Worm (Caenorhabditis elegans) whole organism, young adult: ENCODE results near the gene dnj-22.
A peak's percentile ranks its signal among the peaks of the same experiment; 100 is the strongest.
"Not testable (repeated sequence)": the region's sequence is repeated elsewhere in the genome, so short reads cannot be mapped to it uniquely, and the experiment has no call there.

ENCODE experiments used
- B0261.1 ChIP-seq: sonication (generic microtip); optimal IDR thresholded peaks from 2 replicates; lab custom pipeline; 2016; ENCODE audit warnings: mild to moderate bottlenecking, missing genetic modification characterization, moderate library complexity, missing compliant biosample characterization
- F49E8.2 ChIP-seq: sonication (generic microtip); optimal IDR thresholded peaks from 3 replicates; lab custom pipeline; 2017; ENCODE audit warnings: missing genetic modification characterization, mild to moderate bottlenecking, missing compliant biosample characterization, antibody characterized with exemption, moderate library complexity; ENCODE audit not compliant: insufficient read depth
- F57A8.1 ChIP-seq: fragments of 200-800 bp; sonication (Bioruptor generic); optimal IDR thresholded peaks from 2 replicates; lab custom pipeline; 2018; ENCODE audit warnings: mild to moderate bottlenecking, missing genetic modification characterization, moderate library complexity, missing compliant biosample characterization
- F57C9.4 ChIP-seq: sonication (generic microtip); optimal IDR thresholded peaks from 2 replicates; lab custom pipeline; 2017; ENCODE audit warnings: mild to moderate bottlenecking, missing genetic modification characterization, missing compliant biosample characterization
- T26A5.8 ChIP-seq: sonication (generic microtip); optimal IDR thresholded peaks from 2 replicates; lab custom pipeline; 2016; ENCODE audit warnings: missing genetic modification characterization, missing compliant biosample characterization
- Y56A3A.18 ChIP-seq: fragments of 200-800 bp; sonication (Bioruptor generic); IDR thresholded peaks from 2 replicates; pipeline ENCODE4 v1.3.6; 2022; ENCODE audit warnings: missing genetic modification reagents, missing genetic modification characterization, missing compliant biosample characterization
- Y95B8A.8 ChIP-seq: fragments of 200-800 bp; sonication (Bioruptor generic); IDR thresholded peaks from 2 replicates; pipeline ENCODE4 v1.3.6; 2022; ENCODE audit warnings: missing genetic modification reagents, missing genetic modification characterization, missing compliant biosample characterization
- athp-1 ChIP-seq: sonication (generic microtip); optimal IDR thresholded peaks from 2 replicates; lab custom pipeline; 2017; ENCODE audit warnings: mild to moderate bottlenecking, missing genetic modification characterization, missing compliant biosample characterization
- cebp-1 ChIP-seq, 2 experiments: fragments of 200-800 bp in 1 of 2; sonication (Bioruptor generic) in 1 of 2; sonication (generic microtip) in 1 of 2; IDR thresholded peaks in 1 of 2; optimal IDR thresholded peaks in 1 of 2; 2 replicates each; pipeline versions ENCODE4 v1.3.6 to Lab custom; 2017 to 2022; ENCODE audit warnings: missing compliant biosample characterization in 2 of 2, missing genetic modification characterization in 2 of 2, mild to moderate bottlenecking in 1 of 2, missing genetic modification reagents in 1 of 2, moderate library complexity in 1 of 2
- ceh-40 ChIP-seq: fragments of 200-800 bp; sonication (Bioruptor generic); IDR thresholded peaks from 2 replicates; pipeline ENCODE4 v1.3.6; 2022; ENCODE audit warnings: missing genetic modification characterization, missing compliant biosample characterization
- ceh-58 ChIP-seq: fragments of 200-800 bp; sonication (Bioruptor generic); IDR thresholded peaks from 2 replicates; pipeline ENCODE4 v1.3.6; 2022; ENCODE audit warnings: missing genetic modification characterization, missing compliant biosample characterization
- dox-1 ChIP-seq: fragments of 200-800 bp; sonication (Bioruptor generic); IDR thresholded peaks from 2 replicates; pipeline ENCODE4 v1.3.6; 2022; ENCODE audit warnings: missing genetic modification reagents, missing genetic modification characterization, missing compliant biosample characterization
- egl-44 ChIP-seq: fragments of 200-800 bp; sonication (Bioruptor generic); IDR thresholded peaks from 2 replicates; pipeline ENCODE4 v1.3.6; 2022; ENCODE audit warnings: missing genetic modification reagents, missing genetic modification characterization, missing compliant biosample characterization
- hmg-1.2 ChIP-seq: fragments of 200-800 bp; sonication (Bioruptor generic); IDR thresholded peaks from 2 replicates; pipeline ENCODE4 v1.3.6; 2022; ENCODE audit warnings: missing genetic modification reagents, missing genetic modification characterization, missing compliant biosample characterization
- hsf-1 ChIP-seq: fragments of 200-800 bp; sonication (Bioruptor generic); IDR thresholded peaks from 2 replicates; pipeline ENCODE4 v1.3.6; 2022; ENCODE audit warnings: missing genetic modification reagents, missing genetic modification characterization, missing compliant biosample characterization
- lin-26 ChIP-seq: fragments of 200-800 bp; sonication (Bioruptor generic); IDR thresholded peaks from 2 replicates; pipeline ENCODE4 v1.3.6; 2022; ENCODE audit warnings: missing genetic modification reagents, missing genetic modification characterization, missing compliant biosample characterization
- lin-54 ChIP-seq: fragments of 200-800 bp; sonication (Bioruptor generic); optimal IDR thresholded peaks from 2 replicates; lab custom pipeline; 2018; ENCODE audit warnings: mild to moderate bottlenecking, missing genetic modification characterization, missing compliant biosample characterization
- madf-10 ChIP-seq: sonication (generic microtip); optimal IDR thresholded peaks from 2 replicates; lab custom pipeline; 2016; ENCODE audit warnings: mild to moderate bottlenecking, missing genetic modification characterization, missing compliant biosample characterization
- madf-6 ChIP-seq: fragments of 200-800 bp; sonication (Bioruptor generic); IDR thresholded peaks from 2 replicates; pipeline ENCODE4 v1.3.6; 2022; ENCODE audit warnings: missing genetic modification reagents, missing genetic modification characterization, missing compliant biosample characterization
- madf-8 ChIP-seq: fragments of 200-800 bp; sonication (Bioruptor generic); conservative IDR thresholded peaks from 2 replicates; pipeline ENCODE4 v1.3.6; 2022; ENCODE audit warnings: missing genetic modification reagents, missing genetic modification characterization, missing compliant biosample characterization
- nfya-1 ChIP-seq: sonication (generic microtip); optimal IDR thresholded peaks from 2 replicates; lab custom pipeline; 2017; ENCODE audit warnings: antibody characterized with exemption, missing compliant biosample characterization, missing genetic modification characterization, borderline replicate concordance; ENCODE audit not compliant: insufficient read depth
- nfyb-1 ChIP-seq: fragments of 200-800 bp; sonication (Bioruptor generic); IDR thresholded peaks from 2 replicates; pipeline ENCODE4 v1.3.6; 2022; ENCODE audit warnings: missing genetic modification reagents, missing genetic modification characterization, missing compliant biosample characterization
- nhr-80 ChIP-seq: sonication (generic microtip); optimal IDR thresholded peaks from 2 replicates; lab custom pipeline; 2016; ENCODE audit warnings: missing genetic modification characterization, missing compliant biosample characterization
- pbrm-1 ChIP-seq: fragments of 200-800 bp; sonication (Bioruptor generic); IDR thresholded peaks from 2 replicates; pipeline ENCODE4 v1.3.6; 2022; ENCODE audit warnings: missing genetic modification reagents, missing genetic modification characterization, missing compliant biosample characterization
- rpc-1 ChIP-seq, 2 experiments: fragments of 150-350 bp in 1 of 2; sonication (generic microtip) in 1 of 2; optimal IDR thresholded peaks; 2 replicates each; lab custom pipeline; 2014 to 2018; ENCODE audit warnings: missing biosample characterization in 1 of 2, missing genetic modification characterization in 1 of 2, missing genetic modification reagents in 1 of 2, missing genotype in 1 of 2
- snpc-1.3 ChIP-seq: sonication (generic microtip); optimal IDR thresholded peaks from 2 replicates; lab custom pipeline; 2017; ENCODE audit warnings: missing genetic modification characterization, mild to moderate bottlenecking, missing compliant biosample characterization, antibody characterized with exemption, moderate library complexity, missing genotype, missing genetic modification reagents; ENCODE audit not compliant: insufficient read depth
- snpc-4 ChIP-seq, 5 experiments: fragments of 150-350 bp in 1 of 5; sonication (generic microtip) in 4 of 5; optimal IDR thresholded peaks; 2 replicates each; lab custom pipeline; 2014 to 2018; ENCODE audit warnings: missing genetic modification characterization in 5 of 5, missing biosample characterization in 3 of 5, antibody characterized with exemption in 2 of 5, mild to moderate bottlenecking in 2 of 5, missing compliant biosample characterization in 2 of 5, missing genotype in 2 of 5, moderate library complexity in 2 of 5, missing genetic modification reagents in 1 of 5
- somi-1 ChIP-seq: fragments of 200-800 bp; sonication (Bioruptor generic); optimal IDR thresholded peaks from 2 replicates; lab custom pipeline; 2018; ENCODE audit warnings: mild to moderate bottlenecking, missing genetic modification characterization, missing compliant biosample characterization
- tbp1 ChIP-seq: fragments of 200-800 bp; sonication (Bioruptor generic); optimal IDR thresholded peaks from 2 replicates; lab custom pipeline; 2018; ENCODE audit warnings: mild to moderate bottlenecking, missing genetic modification characterization, missing compliant biosample characterization
- unc-62 ChIP-seq: fragments of 150-350 bp; optimal IDR thresholded peaks from 2 replicates; lab custom pipeline; 2014; ENCODE audit warnings: missing biosample characterization, missing genetic modification reagents, missing genetic modification characterization
- xnd-1 ChIP-seq: sonication (generic microtip); optimal IDR thresholded peaks from 2 replicates; lab custom pipeline; 2016; ENCODE audit warnings: missing genotype, missing genetic modification reagents, missing genetic modification characterization, missing compliant biosample characterization
- zim-3 ChIP-seq: sonication (generic microtip); optimal IDR thresholded peaks from 2 replicates; lab custom pipeline; 2017; ENCODE audit warnings: mild to moderate bottlenecking, missing genetic modification characterization, moderate library complexity, missing compliant biosample characterization
- ztf-22 ChIP-seq: fragments of 200-800 bp; sonication (Bioruptor generic); optimal IDR thresholded peaks from 2 replicates; lab custom pipeline; 2018; ENCODE audit warnings: mild to moderate bottlenecking, missing genetic modification characterization, moderate library complexity, missing compliant biosample characterization

dnj-22 gene

DNA sequence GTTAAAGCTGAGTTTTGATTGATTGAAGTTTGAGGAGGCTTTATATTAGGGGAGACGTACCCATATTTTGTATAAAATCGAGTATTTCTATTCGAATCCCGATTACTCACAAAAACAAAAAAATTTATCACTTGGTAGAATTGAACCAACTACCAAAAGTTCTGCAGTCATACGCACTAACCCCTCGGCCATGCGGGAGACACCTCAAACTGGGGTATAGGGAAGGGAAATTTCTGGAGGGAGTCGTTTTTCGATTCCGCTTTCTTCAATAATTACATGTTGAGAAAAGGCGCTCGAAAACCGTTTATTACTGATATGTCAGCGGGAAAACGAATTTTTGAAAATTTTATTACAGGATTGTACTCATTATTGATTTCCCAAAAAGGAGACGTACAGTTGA, 30.6 kb downstream of the dnj-22 start:
- TF ChIP-seq hmg-1.2 = peak; percentile 48
- 0 out of 2 replicates have a peak, but pooled peaks have one; percentile 26 for TF ChIP-seq pbrm-1
- 0 out of 2 replicates have a peak, but pooled peaks have one; percentile 12 for TF ChIP-seq Y95B8A.8
- peak; percentile 62 for TF ChIP-seq madf-6 (GFP tag; lab: Robert Waterston, UW)
- TF ChIP-seq tbp1 = peak; percentile 83
- TF ChIP-seq dox-1 (GFP tag; lab: Robert Waterston, UW) = peak; percentile 60
- TF ChIP-seq nfyb-1 = peak; percentile 63; the same call in 1 of the 2 replicates
- TF ChIP-seq rpc-1 (optimal IDR thresholded peaks at IDR 0.05; lab: Kevin White, UChicago) = peak; percentile 20
- TF ChIP-seq rpc-1 (tag; optimal IDR thresholded peaks at IDR 0.05; lab: Kevin White, UChicago) = peak; percentile 51
- TF ChIP-seq B0261.1 (tag; lab: Kevin White, UChicago) = peak; percentile 52
- TF ChIP-seq egl-44 (GFP tag; lab: Robert Waterston, UW) = peak; percentile 35; the same call in 1 of the 2 replicates
- peak; percentile 71 for TF ChIP-seq lin-26 (GFP tag; lab: Robert Waterston, UW)
- TF ChIP-seq hsf-1 = peak; percentile 47; the same call in 1 of the 2 replicates
- not testable (repeated sequence) for TF ChIP-seq snpc-4 (GFP tag; optimal IDR thresholded peaks at IDR 0.05; lab: Kevin White, UChicago)
- peak in 1 of 4 experiments; percentile 21 for TF ChIP-seq snpc-4 (tag; optimal IDR thresholded peaks at IDR 0.05; lab: Kevin White, UChicago)
- TF ChIP-seq Y56A3A.18 (GFP tag; lab: Robert Waterston, UW) = 0 out of 2 replicates have a peak, but pooled peaks have one; percentile 19

ce11 chrV:8428585-8429414, 33.1 kb downstream of the dnj-22 start:
- TF ChIP-seq hmg-1.2 (peak; percentile 96), F57A8.1 (GFP tag; lab: Kevin White, UChicago) (no peak)

DNA sequence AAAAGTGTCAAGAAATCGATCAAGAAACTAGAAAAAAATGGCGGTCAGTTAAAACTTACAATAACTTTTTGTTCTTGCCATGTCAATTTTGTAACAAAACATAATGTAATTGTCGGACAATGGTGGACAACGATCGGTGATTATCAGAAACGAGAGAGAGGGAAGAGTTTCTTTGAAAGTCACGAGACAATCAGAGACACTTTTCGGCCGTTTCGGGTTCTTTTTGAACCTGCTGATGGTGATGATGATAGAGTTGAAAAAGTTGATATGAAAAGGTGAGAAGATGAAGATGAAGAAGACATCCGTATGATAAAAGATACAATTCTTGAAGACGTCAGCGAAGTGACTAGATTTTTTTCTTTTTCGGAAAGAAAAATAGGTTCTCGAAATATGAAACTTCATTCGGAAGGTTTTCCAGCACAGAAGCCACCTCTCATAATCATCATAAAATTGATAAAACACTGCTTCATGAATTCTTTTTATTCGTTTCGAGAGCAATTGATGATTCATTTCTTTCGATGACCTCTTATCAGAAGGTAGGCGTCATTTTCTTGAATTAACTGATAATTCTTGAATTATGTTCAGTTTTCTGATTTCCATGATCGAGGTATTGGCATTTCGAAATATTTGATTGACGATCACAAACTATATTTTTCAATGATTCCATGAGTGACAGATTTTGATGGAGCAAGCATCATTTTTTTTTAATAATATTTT, 35.0 kb downstream of the dnj-22 start:
- TF ChIP-seq cebp-1 (GFP tag; IDR thresholded peaks at IDR 0.05; lab: Robert Waterston, UW) (no peak), cebp-1 (tag; optimal IDR thresholded peaks at IDR 0.05; lab: Kevin White, UChicago) (peak; percentile 53), athp-1 (tag; lab: Kevin White, UChicago) (no peak), rpc-1 (optimal IDR thresholded peaks at IDR 0.05; lab: Kevin White, UChicago) (no peak), rpc-1 (tag; optimal IDR thresholded peaks at IDR 0.05; lab: Kevin White, UChicago) (no peak), nhr-80 (tag; lab: Kevin White, UChicago) (peak; percentile 81)

DNA sequence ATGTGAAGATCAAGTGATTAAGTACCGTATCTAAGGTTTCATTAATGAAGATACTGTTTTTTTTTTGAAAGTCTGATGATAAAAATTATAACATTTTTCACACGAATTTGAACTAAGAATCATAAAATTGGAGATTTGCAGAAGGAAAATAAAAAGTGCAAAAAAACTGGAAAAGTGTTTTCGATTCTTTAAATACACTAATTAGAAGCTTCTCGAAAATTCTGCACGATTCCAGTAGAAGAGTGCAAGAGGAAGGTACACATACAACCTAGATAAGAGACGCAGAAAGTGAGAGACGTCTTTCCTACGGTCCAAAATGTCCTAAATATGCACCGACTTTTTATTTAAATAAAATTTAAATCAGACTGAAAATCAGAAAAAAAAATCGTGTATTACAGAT, 35.7 kb downstream of the dnj-22 start:
- TF ChIP-seq madf-10 (tag; lab: Kevin White, UChicago) (no peak), rpc-1 (optimal IDR thresholded peaks at IDR 0.05; lab: Kevin White, UChicago) (peak; percentile 25), rpc-1 (tag; optimal IDR thresholded peaks at IDR 0.05; lab: Kevin White, UChicago) (no peak), hsf-1 (peak; percentile 56; the same call in 1 of the 2 replicates), somi-1 (GFP tag; lab: Kevin White, UChicago) (no peak), ceh-58 (no peak), hmg-1.2 (peak; percentile 38; the same call in 1 of the 2 replicates), ceh-40 (GFP tag; lab: Robert Waterston, UW) (no peak), madf-6 (GFP tag; lab: Robert Waterston, UW) (no peak)

DNA sequence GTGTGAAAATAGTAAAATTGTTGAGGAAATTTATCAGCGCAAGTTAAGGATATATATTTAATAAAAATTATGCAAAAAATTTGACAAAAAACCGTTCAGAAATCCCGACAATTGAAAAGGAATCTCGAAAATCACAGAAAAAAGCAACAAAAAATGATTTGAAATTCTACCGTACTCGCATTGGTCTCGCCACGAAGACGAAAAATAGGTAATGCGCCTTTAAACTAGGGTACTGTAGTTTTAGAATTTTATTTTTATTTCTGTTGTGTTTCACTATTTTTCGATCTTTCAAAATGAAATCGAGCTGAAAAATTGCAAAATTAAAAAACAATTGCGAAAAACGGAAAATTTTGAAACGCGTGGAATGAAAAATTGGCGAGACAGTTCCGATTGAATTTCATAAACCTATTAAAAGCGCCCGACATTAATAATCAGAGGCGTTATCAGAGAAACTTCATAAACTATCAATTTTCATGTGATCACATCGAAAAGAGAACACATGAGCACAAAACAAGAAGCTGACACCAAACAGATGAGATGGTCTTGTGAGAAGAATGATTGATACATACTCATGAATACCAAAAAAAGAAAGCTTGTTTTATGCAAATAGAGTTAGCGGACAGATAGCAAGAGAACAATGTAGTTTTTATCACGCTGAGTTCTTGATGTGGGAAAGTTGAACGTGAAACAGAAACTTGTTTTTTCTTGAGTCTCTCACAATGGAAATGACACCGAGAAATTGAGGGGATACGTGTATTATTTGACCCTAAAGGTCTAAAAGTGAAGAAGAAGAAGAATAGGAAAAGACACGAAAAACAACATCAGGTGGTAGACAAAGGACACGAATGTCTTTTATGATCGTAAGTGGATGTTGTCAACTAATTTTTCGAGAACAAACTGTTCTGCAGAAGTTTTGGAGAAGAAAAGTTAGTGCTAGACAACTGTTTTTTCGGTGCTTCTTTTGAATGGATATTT, 36.8 kb downstream of the dnj-22 start:
- TF ChIP-seq madf-6 (GFP tag; lab: Robert Waterston, UW) (peak; percentile 84), xnd-1 (tag; lab: Kevin White, UChicago) (peak; percentile 79), ztf-22 (GFP tag; lab: Kevin White, UChicago) (peak; percentile 32), zim-3 (tag; lab: Kevin White, UChicago) (no peak), T26A5.8 (tag; lab: Kevin White, UChicago) (no peak), madf-8 (GFP tag; lab: Robert Waterston, UW) (peak; percentile 64), snpc-1.3 (no peak), lin-54 (GFP tag; lab: Kevin White, UChicago) (peak; percentile 52), F49E8.2 (tag; lab: Kevin White, UChicago) (peak; percentile 31), snpc-4 (GFP tag; optimal IDR thresholded peaks at IDR 0.05; lab: Kevin White, UChicago) (no peak), snpc-4 (tag; optimal IDR thresholded peaks at IDR 0.05; lab: Kevin White, UChicago) (peak in 3 of 4 experiments; percentile 42 to 69 (median 65)), nfya-1 (tag; lab: Kevin White, UChicago) (no peak), F57C9.4 (tag; lab: Kevin White, UChicago) (no peak), unc-62 (GFP tag; lab: Kevin White, UChicago) (peak; percentile 65)
